Worm (Caenorhabditis elegans): ENCODE measurements around the gene mrp-2.

DNA sequence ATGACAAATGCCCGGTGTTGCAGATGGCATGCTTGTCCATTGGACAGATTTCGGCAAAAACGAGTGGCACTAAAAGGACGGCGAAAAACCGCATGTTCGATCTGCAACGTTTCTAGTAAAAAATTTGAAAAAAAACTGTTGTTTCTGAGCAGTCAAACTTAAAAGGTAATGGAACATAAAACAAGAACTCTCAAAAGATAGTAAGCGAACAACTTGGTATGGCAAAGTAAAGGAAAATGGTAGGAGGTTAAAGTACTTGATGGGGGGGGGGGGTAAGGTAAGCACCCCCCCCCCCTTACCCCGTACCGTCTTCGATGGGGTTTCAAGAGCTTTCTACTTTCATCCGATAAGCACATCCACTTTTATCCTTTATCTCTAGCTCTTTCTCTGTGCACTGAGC is 35.9 kb upstream of the mrp-2 start, which contains the start of gene F13C5.5:
- no peak for TF ChIP-seq lin-39 (tag; optimal IDR thresholded peaks at IDR 0.05)
- TF ChIP-seq ztf-11 (tag; optimal IDR thresholded peaks at IDR 0.05) = no peak
- no peak for TF ChIP-seq sem-4 (tag; optimal IDR thresholded peaks at IDR 0.05)
- no peak for TF ChIP-seq lsy-2 (tag; optimal IDR thresholded peaks at IDR 0.05)
